Worm (Caenorhabditis elegans) whole organism, young adult: ENCODE data around the gene R03E9.2.

Experiments used
- Y95B8A.8 ChIP-seq: fragments of 200-800 bp; sonication (Bioruptor generic); IDR thresholded peaks from 2 replicates; pipeline ENCODE4 v1.3.6; 2022; ENCODE audit warnings: missing genetic modification reagents, missing genetic modification characterization, missing compliant biosample characterization
- akir-1 ChIP-seq: fragments of 200-800 bp; sonication (Bioruptor generic); optimal IDR thresholded peaks from 2 replicates; lab custom pipeline; 2018; ENCODE audit warnings: mild to moderate bottlenecking, missing genetic modification characterization, moderate library complexity, missing compliant biosample characterization
- egrh-3 ChIP-seq: fragments of 200-800 bp; sonication (Bioruptor generic); IDR thresholded peaks from 2 replicates; pipeline ENCODE4 v1.3.6; 2022; ENCODE audit warnings: missing genetic modification reagents, missing genetic modification characterization, missing compliant biosample characterization
- lin-35 ChIP-seq, 3 experiments: fragments of 150-350 bp in 2 of 3; sonication (generic microtip) in 1 of 3; optimal IDR thresholded peaks; 2 replicates each; lab custom pipeline; 2014 to 2018; ENCODE audit warnings: missing biosample characterization in 3 of 3, missing genetic modification characterization in 3 of 3, missing genetic modification reagents in 3 of 3
- mes-4 ChIP-seq: sonication (generic microtip); optimal IDR thresholded peaks from 2 replicates; lab custom pipeline; 2016; ENCODE audit warnings: missing genotype, missing genetic modification characterization, missing compliant biosample characterization
- nfya-1 ChIP-seq: sonication (generic microtip); optimal IDR thresholded peaks from 2 replicates; lab custom pipeline; 2017; ENCODE audit warnings: antibody characterized with exemption, missing compliant biosample characterization, missing genetic modification characterization, borderline replicate concordance; ENCODE audit not compliant: insufficient read depth
- rec-8 ChIP-seq, 2 experiments: sonication (generic microtip); optimal IDR thresholded peaks; 2 replicates each; lab custom pipeline; 2016; ENCODE audit warnings: mild to moderate bottlenecking in 2 of 2, missing genetic modification characterization in 2 of 2, missing genetic modification reagents in 2 of 2, missing genotype in 2 of 2, missing biosample characterization in 1 of 2, missing compliant biosample characterization in 1 of 2, moderate library complexity in 1 of 2
- unc-130 ChIP-seq: sonication (generic microtip); optimal IDR thresholded peaks from 2 replicates; lab custom pipeline; 2016; ENCODE audit warnings: missing genetic modification reagents, missing genetic modification characterization, missing compliant biosample characterization

ce11 chrX:6735494-6735893 is 2.4 kb upstream of the R03E9.2 start:
- TF ChIP-seq nfya-1 (tag; lab: Kevin White, UChicago) (no peak), akir-1 (no peak), rec-8 (tag; optimal IDR thresholded peaks at IDR 0.05; lab: Kevin White, UChicago) (no peak), mes-4 (no peak), Y95B8A.8 (GFP tag; lab: Robert Waterston, UW) (no peak), unc-130 (GFP tag; lab: Kevin White, UChicago) (no peak), lin-35 (GFP tag; optimal IDR thresholded peaks at IDR 0.05; lab: Kevin White, UChicago) (no peak), egrh-3 (no peak)
